Worm (Caenorhabditis elegans) whole organism, early embryonic: ENCODE data around the gene B0410.1.
A peak's percentile ranks its signal among the peaks of the same experiment; 100 is the strongest.

Experiments used
- B0310.2 ChIP-seq: sonication (generic microtip); optimal IDR thresholded peaks from 2 replicates; lab custom pipeline; 2016; ENCODE audit warnings: mild to moderate bottlenecking, missing genetic modification characterization, missing compliant biosample characterization
- aly-1 ChIP-seq: sonication (generic microtip); optimal IDR thresholded peaks from 2 replicates; lab custom pipeline; 2016; ENCODE audit warnings: missing genetic modification characterization, missing compliant biosample characterization
- ama-1 ChIP-seq: fragments of 150-350 bp; optimal IDR thresholded peaks from 2 replicates; lab custom pipeline; 2014
- ceh-13 ChIP-seq: fragments of 200-800 bp; sonication (Bioruptor generic); optimal IDR thresholded peaks from 2 replicates; lab custom pipeline; 2018; ENCODE audit warnings: mild to moderate bottlenecking, missing genetic modification characterization, missing compliant biosample characterization
- ceh-36 ChIP-seq: sonication (generic microtip); optimal IDR thresholded peaks from 2 replicates; lab custom pipeline; 2016; ENCODE audit warnings: missing genetic modification characterization, inconsistent platforms, missing compliant biosample characterization
- ets-7 ChIP-seq: sonication (generic microtip); optimal IDR thresholded peaks from 2 replicates; lab custom pipeline; 2016; ENCODE audit warnings: missing genotype, missing genetic modification characterization, missing compliant biosample characterization
- hmg-4 ChIP-seq: fragments of 200-800 bp; sonication (Bioruptor generic); optimal IDR thresholded peaks from 2 replicates; lab custom pipeline; 2018; ENCODE audit warnings: mild to moderate bottlenecking, missing genetic modification characterization, missing compliant biosample characterization
- hnd-1 ChIP-seq: sonication (generic microtip); optimal IDR thresholded peaks from 2 replicates; lab custom pipeline; 2016; ENCODE audit warnings: missing genetic modification characterization, missing compliant biosample characterization
- sea-1 ChIP-seq: fragments of 200-800 bp; sonication (Bioruptor generic); conservative IDR thresholded peaks from 2 replicates; pipeline ENCODE4 v1.3.6; 2022; ENCODE audit warnings: missing genetic modification characterization, missing compliant biosample characterization
- tbx-11 ChIP-seq: fragments of 200-800 bp; sonication (Bioruptor generic); IDR thresholded peaks from 2 replicates; pipeline ENCODE4 v1.3.6; 2022; ENCODE audit warnings: missing genetic modification characterization, missing compliant biosample characterization
- tra-4 ChIP-seq: sonication (generic microtip); optimal IDR thresholded peaks from 2 replicates; lab custom pipeline; 2017; ENCODE audit warnings: missing genetic modification characterization, missing compliant biosample characterization

DNA sequence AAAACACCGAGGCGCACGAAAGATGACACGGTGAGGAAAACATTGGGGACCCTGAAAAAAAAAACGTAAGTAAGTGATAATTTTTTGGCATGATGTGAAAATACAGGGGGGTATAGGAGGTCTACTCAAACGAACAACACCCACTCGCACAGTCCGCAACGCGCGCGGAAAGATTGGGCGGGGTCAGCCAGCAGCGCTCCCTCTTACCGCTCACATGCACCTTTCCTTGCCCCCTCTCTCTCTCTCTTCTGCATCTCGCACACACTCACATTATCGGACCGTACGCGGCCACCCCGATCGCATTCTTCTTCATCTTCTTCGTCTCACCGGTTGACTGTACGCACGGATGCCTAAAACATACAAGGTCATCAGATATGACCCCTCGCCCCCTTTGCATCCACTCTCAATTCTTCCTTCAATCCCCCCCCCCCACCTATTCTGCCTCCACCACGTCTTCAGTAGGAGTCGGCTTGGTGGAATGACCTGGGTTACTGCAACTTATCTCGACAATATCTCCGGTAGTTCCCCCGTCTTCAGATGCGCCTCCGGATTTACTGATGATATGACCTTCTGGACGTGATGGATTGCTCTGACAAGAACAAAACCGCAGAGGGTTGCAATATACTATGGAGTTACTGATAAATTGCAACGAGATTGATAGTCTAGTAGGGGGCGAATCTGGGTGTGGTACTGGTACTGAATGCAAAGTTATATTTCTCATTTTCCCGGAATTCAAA is 14.7 kb upstream of the B0410.1 start, which contains the start of gene F53B3.5:
- peak; percentile 12 for TF ChIP-seq ceh-13
- no peak for TF ChIP-seq ama-1 (lab: Kevin White, UChicago)
- no peak for TF ChIP-seq ceh-36
- TF ChIP-seq tra-4: no peak
- TF ChIP-seq aly-1 (tag; lab: Kevin White, UChicago): no peak
- no peak for TF ChIP-seq tbx-11
- no peak for TF ChIP-seq B0310.2 (tag; lab: Kevin White, UChicago)
- peak; percentile 51; the same call in 1 of the 2 replicates for TF ChIP-seq sea-1
- TF ChIP-seq ets-7 (tag; lab: Kevin White, UChicago): no peak
- peak; percentile 92 for TF ChIP-seq hmg-4
- no peak for TF ChIP-seq hnd-1 (tag; lab: Kevin White, UChicago)
